Worm (Caenorhabditis elegans): Measurements from ENCODE around the gene str-181.

- TF ChIP-seq ceh-39 (tag; optimal IDR thresholded peaks at IDR 0.05) (no peak), elt-1 (tag; optimal IDR thresholded peaks at IDR 0.05; ENCODE audit: borderline replicate concordance, insufficient read depth) (no peak)
Measured at ce11 chrV:12727104-12727637, 8.6 kb upstream of the str-181 start, which contains the start of gene R11D1.13.
